Fruit fly (Drosophila melanogaster) whole organism, embryonic: ENCODE measurements around the gene CG13077.
A peak's percentile ranks its signal among the peaks of the same experiment; 100 is the strongest.

Source experiments
- Atf-2 ChIP-seq: fragments of 200-800 bp; sonication (Bioruptor generic); optimal IDR thresholded peaks from 2 replicates; lab custom pipeline; 2016; ENCODE audit warnings: missing biosample characterization, missing genetic modification characterization
- Atf6 ChIP-seq: fragments of 200-800 bp; sonication (Bioruptor generic); IDR thresholded peaks from 2 replicates; pipeline ENCODE4 v1.3.6; 2022; ENCODE audit warnings: missing biosample characterization, missing genetic modification characterization
- Bteb2 ChIP-seq: fragments of 200-800 bp; sonication (Bioruptor generic); optimal IDR thresholded peaks from 2 replicates; lab custom pipeline; 2016; ENCODE audit warnings: missing biosample characterization, missing genetic modification characterization
- CG10366 ChIP-seq: fragments of 200-800 bp; sonication (Bioruptor generic); IDR thresholded peaks from 2 replicates; pipeline ENCODE4 v1.3.6; 2022; ENCODE audit warnings: missing biosample characterization, missing genetic modification characterization
- CG11093 ChIP-seq: fragments of 200-800 bp; sonication (Bioruptor generic); IDR thresholded peaks from 3 replicates; pipeline ENCODE4 v1.3.6; 2022; ENCODE audit warnings: missing biosample characterization, missing genetic modification characterization
- CG16815 ChIP-seq: fragments of 200-800 bp; sonication (Bioruptor generic); optimal IDR thresholded peaks from 3 replicates; lab custom pipeline; 2017; ENCODE audit warnings: missing biosample characterization, mild to moderate bottlenecking, missing genetic modification characterization
- CG2678 ChIP-seq: fragments of 200-800 bp; sonication (Bioruptor generic); optimal IDR thresholded peaks from 3 replicates; lab custom pipeline; 2019; ENCODE audit warnings: missing biosample characterization, mild to moderate bottlenecking, missing genetic modification characterization, moderate library complexity
- CG31388 ChIP-seq: fragments of 200-800 bp; sonication (Bioruptor generic); optimal IDR thresholded peaks from 2 replicates; lab custom pipeline; 2016; ENCODE audit warnings: missing biosample characterization, missing genetic modification characterization
- CG31441 ChIP-seq: fragments of 200-800 bp; sonication (Bioruptor generic); IDR thresholded peaks from 2 replicates; pipeline ENCODE4 v1.3.6; 2022; ENCODE audit warnings: missing biosample characterization, missing genetic modification characterization
- CG34376 ChIP-seq: fragments of 200-800 bp; sonication (Bioruptor generic); optimal IDR thresholded peaks from 2 replicates; lab custom pipeline; 2018; ENCODE audit warnings: missing biosample characterization, mild to moderate bottlenecking, missing genetic modification characterization
- CG34422 ChIP-seq: fragments of 200-800 bp; sonication (Bioruptor generic); IDR thresholded peaks from 3 replicates; pipeline ENCODE4 v1.3.6; 2022; ENCODE audit warnings: missing biosample characterization, missing genetic modification characterization
- CG3847 ChIP-seq: fragments of 200-800 bp; sonication (Bioruptor generic); IDR thresholded peaks from 2 replicates; pipeline ENCODE4 v1.3.6; 2022; ENCODE audit warnings: missing biosample characterization, missing genetic modification characterization
- CG4854 ChIP-seq: fragments of 200-800 bp; sonication (Bioruptor generic); optimal IDR thresholded peaks from 2 replicates; lab custom pipeline; 2016; ENCODE audit warnings: missing biosample characterization, missing genetic modification characterization, inconsistent platforms
- CG6272 ChIP-seq: fragments of 200-800 bp; sonication (Bioruptor generic); IDR thresholded peaks from 2 replicates; pipeline ENCODE4 v1.3.6; 2022; ENCODE audit warnings: missing biosample characterization, missing genetic modification characterization
- CG6765 ChIP-seq: fragments of 200-800 bp; sonication (Bioruptor generic); optimal IDR thresholded peaks from 3 replicates; lab custom pipeline; 2017; ENCODE audit warnings: missing biosample characterization, mild to moderate bottlenecking, missing genetic modification characterization
- CG6791 ChIP-seq: fragments of 200-800 bp; sonication (Bioruptor generic); IDR thresholded peaks from 3 replicates; pipeline ENCODE4 v1.3.6; 2022; ENCODE audit warnings: missing biosample characterization, missing genetic modification characterization; ENCODE audit not compliant: partially characterized antibody
- CG6813 ChIP-seq: fragments of 200-800 bp; sonication (Bioruptor generic); optimal IDR thresholded peaks from 2 replicates; lab custom pipeline; 2017; ENCODE audit warnings: missing biosample characterization, missing genetic modification characterization, mild to moderate bottlenecking, moderate library complexity, missing genetic modification reagents
- CG6854 ChIP-seq: fragments of 200-800 bp; sonication (Bioruptor generic); optimal IDR thresholded peaks from 3 replicates; lab custom pipeline; 2017; ENCODE audit warnings: missing biosample characterization, mild to moderate bottlenecking, missing genetic modification characterization
- CG7987 ChIP-seq: fragments of 200-800 bp; sonication (Bioruptor generic); optimal IDR thresholded peaks from 2 replicates; lab custom pipeline; 2018; ENCODE audit warnings: missing biosample characterization, mild to moderate bottlenecking, missing genetic modification characterization, moderate library complexity
- CG9817 ChIP-seq: fragments of 200-800 bp; sonication (Bioruptor generic); optimal IDR thresholded peaks from 2 replicates; lab custom pipeline; 2018; ENCODE audit warnings: missing biosample characterization, mild to moderate bottlenecking, missing genetic modification characterization, moderate library complexity
- D ChIP-seq, 2 experiments: fragments of 200-800 bp in 1 of 2; fragments of >200 bp in 1 of 2; sonication (Bioruptor generic) in 1 of 2; optimal IDR thresholded peaks; 2 replicates in 1 of 2; 3 replicates in 1 of 2; lab custom pipeline; 2017; ENCODE audit warnings: mild to moderate bottlenecking in 1 of 2, missing biosample characterization in 1 of 2, missing genetic modification characterization in 1 of 2, missing genetic modification reagents in 1 of 2
- E2f2 ChIP-seq: fragments of 200-800 bp; sonication (Bioruptor generic); IDR thresholded peaks from 2 replicates; pipeline ENCODE4 v1.3.6; 2022; ENCODE audit warnings: missing biosample characterization, missing genetic modification characterization
- Hand ChIP-seq: fragments of 200-800 bp; sonication (Bioruptor generic); optimal IDR thresholded peaks from 2 replicates; lab custom pipeline; 2017; ENCODE audit warnings: mild to moderate bottlenecking, missing biosample characterization, missing genetic modification reagents, missing genetic modification characterization
- Mes4 ChIP-seq: fragments of 200-800 bp; sonication (Bioruptor generic); optimal IDR thresholded peaks from 2 replicates; lab custom pipeline; 2016; ENCODE audit warnings: missing biosample characterization, missing genetic modification characterization
- NC2α ChIP-seq: fragments of 200-800 bp; sonication (Bioruptor generic); optimal IDR thresholded peaks from 2 replicates; lab custom pipeline; 2016; ENCODE audit warnings: missing biosample characterization, missing genetic modification characterization
- NFAT ChIP-seq: fragments of 200-800 bp; sonication (Bioruptor generic); IDR thresholded peaks from 2 replicates; pipeline ENCODE4 v1.3.6; 2022; ENCODE audit warnings: missing biosample characterization, missing genetic modification characterization
- Pdp1 ChIP-seq, 2 experiments: fragments of 200-800 bp; sonication (Bioruptor generic); optimal IDR thresholded peaks; 3 replicates each; lab custom pipeline; 2016; ENCODE audit warnings: missing biosample characterization in 2 of 2, missing genetic modification characterization in 2 of 2, mild to moderate bottlenecking in 1 of 2, moderate library complexity in 1 of 2
- Vsx1 ChIP-seq: fragments of 200-800 bp; sonication (Bioruptor generic); optimal IDR thresholded peaks from 2 replicates; lab custom pipeline; 2017; ENCODE audit warnings: missing biosample characterization, mild to moderate bottlenecking, missing genetic modification characterization, missing genetic modification reagents
- chn ChIP-seq: fragments of 200-800 bp; sonication (Bioruptor generic); optimal IDR thresholded peaks from 2 replicates; lab custom pipeline; 2016; ENCODE audit warnings: missing biosample characterization, missing genetic modification characterization
- ci ChIP-seq: fragments of 200-800 bp; sonication (Bioruptor generic); IDR thresholded peaks from 3 replicates; pipeline ENCODE4 v1.3.6; 2022; ENCODE audit warnings: missing biosample characterization, missing genetic modification characterization
- crol ChIP-seq: fragments of 200-800 bp; sonication (Bioruptor generic); IDR thresholded peaks from 2 replicates; pipeline ENCODE4 v1.3.6; 2022; ENCODE audit warnings: missing biosample characterization, missing genetic modification characterization
- da ChIP-seq: fragments of 200-800 bp; sonication (Bioruptor generic); optimal IDR thresholded peaks from 2 replicates; lab custom pipeline; 2016; ENCODE audit warnings: missing biosample characterization, missing genetic modification characterization
- danr ChIP-seq: fragments of 200-800 bp; sonication (Bioruptor generic); IDR thresholded peaks from 2 replicates; pipeline ENCODE4 v1.3.6; 2022; ENCODE audit warnings: missing biosample characterization, missing genetic modification characterization
- dpn ChIP-seq, 2 experiments: fragments of 200-800 bp; sonication (Bioruptor generic); optimal IDR thresholded peaks; 3 replicates each; lab custom pipeline; 2016; ENCODE audit warnings: missing biosample characterization in 2 of 2, missing genetic modification characterization in 2 of 2
- ems ChIP-seq: fragments of 200-800 bp; sonication (Bioruptor generic); optimal IDR thresholded peaks from 3 replicates; lab custom pipeline; 2016; ENCODE audit warnings: missing biosample characterization, missing genetic modification characterization
- esg ChIP-seq: fragments of 200-800 bp; sonication (Bioruptor generic); conservative IDR thresholded peaks from 2 replicates; pipeline ENCODE4 v1.3.6; 2022; ENCODE audit warnings: missing biosample characterization, missing genetic modification characterization
- eve ChIP-seq, 2 experiments: fragments of >200 bp; optimal IDR thresholded peaks; 2 replicates each; lab custom pipeline; 2017; ENCODE audit warnings: missing biosample characterization in 2 of 2, missing genetic modification characterization in 2 of 2
- gcm2 ChIP-seq: fragments of 200-800 bp; sonication (Bioruptor generic); optimal IDR thresholded peaks from 2 replicates; lab custom pipeline; 2016; ENCODE audit warnings: missing biosample characterization, missing genetic modification characterization
- grau ChIP-seq: fragments of 200-800 bp; optimal IDR thresholded peaks from 3 replicates; lab custom pipeline; 2019; ENCODE audit warnings: missing biosample characterization, mild to moderate bottlenecking, missing genetic modification characterization, moderate library complexity
- jigr1 ChIP-seq: fragments of 200-800 bp; sonication (Bioruptor generic); IDR thresholded peaks from 3 replicates; pipeline ENCODE4 v1.3.6; 2022; ENCODE audit warnings: missing biosample characterization, missing genetic modification characterization
- ken ChIP-seq: fragments of 200-800 bp; sonication (Bioruptor generic); IDR thresholded peaks from 3 replicates; pipeline ENCODE4 v1.3.6; 2022; ENCODE audit warnings: missing biosample characterization, missing genetic modification characterization
- mld ChIP-seq: fragments of 200-800 bp; sonication (Bioruptor generic); IDR thresholded peaks from 3 replicates; pipeline ENCODE4 v1.3.6; 2022; ENCODE audit warnings: missing biosample characterization, missing genetic modification characterization; ENCODE audit not compliant: partially characterized antibody
- p53 ChIP-seq: fragments of 200-800 bp; sonication (Bioruptor generic); optimal IDR thresholded peaks from 2 replicates; lab custom pipeline; 2016; ENCODE audit warnings: missing biosample characterization, missing genetic modification characterization
- sc ChIP-seq, 3 experiments: fragments of >200 bp in 2 of 3; fragments of 200-800 bp in 1 of 3; sonication (Bioruptor generic) in 1 of 3; optimal IDR thresholded peaks; 2 replicates in 2 of 3; 3 replicates in 1 of 3; lab custom pipeline; 2017; ENCODE audit warnings: mild to moderate bottlenecking in 1 of 3, missing biosample characterization in 1 of 3, missing genetic modification characterization in 1 of 3, missing genetic modification reagents in 1 of 3
- sisA ChIP-seq: fragments of 200-800 bp; sonication (Bioruptor generic); IDR thresholded peaks from 2 replicates; pipeline ENCODE4 v1.3.6; 2022; ENCODE audit warnings: missing biosample characterization, missing genetic modification characterization
- sob ChIP-seq: fragments of 200-800 bp; sonication (Bioruptor generic); IDR thresholded peaks from 2 replicates; pipeline ENCODE4 v1.3.6; 2022; ENCODE audit warnings: missing biosample characterization, missing genetic modification characterization
- tll ChIP-seq, 2 experiments: fragments of 200-800 bp in 1 of 2; fragments of >200 bp in 1 of 2; sonication (Bioruptor generic) in 1 of 2; optimal IDR thresholded peaks; 2 replicates each; lab custom pipeline; 2017 to 2019; ENCODE audit warnings: missing biosample characterization in 2 of 2, missing genetic modification characterization in 2 of 2, mild to moderate bottlenecking in 1 of 2, moderate library complexity in 1 of 2
- trem ChIP-seq: fragments of 200-800 bp; optimal IDR thresholded peaks from 3 replicates; lab custom pipeline; 2019; ENCODE audit warnings: missing biosample characterization, mild to moderate bottlenecking, missing genetic modification characterization, moderate library complexity
- unpg ChIP-seq: fragments of 200-800 bp; sonication (Bioruptor generic); optimal IDR thresholded peaks from 3 replicates; lab custom pipeline; 2018; ENCODE audit warnings: missing biosample characterization, mild to moderate bottlenecking, missing genetic modification characterization, moderate library complexity
- yki ChIP-seq: fragments of >200 bp; optimal IDR thresholded peaks from 3 replicates; lab custom pipeline; 2018

The CG13077 gene

DNA sequence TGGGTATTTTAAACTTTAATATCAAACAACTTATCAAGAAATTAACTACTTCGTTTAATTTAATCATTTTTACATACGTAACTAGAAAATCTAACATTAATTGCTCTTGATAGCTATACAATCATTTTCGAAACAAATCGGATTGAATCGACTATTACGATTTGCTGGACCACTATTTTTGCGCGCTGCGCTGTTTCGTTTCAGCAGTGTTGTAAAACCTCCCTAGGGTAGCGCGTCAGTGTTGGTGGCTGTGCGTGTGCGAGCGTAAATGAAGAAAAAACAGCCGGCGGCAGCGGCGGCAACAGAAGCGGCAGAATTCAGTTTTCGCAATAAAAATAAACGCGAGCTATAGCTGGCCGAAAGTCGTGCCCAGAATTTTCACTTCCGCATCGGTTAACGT is 32.4 kb upstream of the CG13077 start, which contains the start of gene CG33116 (continued):
- TF ChIP-seq esg (no peak), Pdp1 (GFP tag; optimal IDR thresholded peaks at IDR 0.05; lab: Kevin White, UChicago) (peak; percentile 77 to 80), ken (peak; percentile 84), sc (optimal IDR thresholded peaks at IDR 0.05; lab: Kevin White, UChicago) (no peak), sc (GFP tag; optimal IDR thresholded peaks at IDR 0.05; lab: Kevin White, UChicago) (peak; percentile 55), grau (peak; percentile 81), chn (GFP tag; lab: Kevin White, UChicago) (peak; percentile 90), CG11093 (peak; percentile 20; the same call in 1 of the 3 replicates), D (optimal IDR thresholded peaks at IDR 0.05; lab: Kevin White, UChicago) (no peak), D (GFP tag; optimal IDR thresholded peaks at IDR 0.05; lab: Kevin White, UChicago) (peak; percentile 63), CG7987 (GFP tag; lab: Kevin White, UChicago) (peak; percentile 73), NFAT (peak; percentile 83), CG6791 (peak; percentile 42; the same call in 1 of the 3 replicates), CG4854 (peak; percentile 70), CG2678 (peak; percentile 86), Mes4 (GFP tag; lab: Kevin White, UChicago) (peak; percentile 53), CG3847 (GFP tag; lab: Robert Waterston, UW) (peak; percentile 83), CG6765 (GFP tag; lab: Kevin White, UChicago) (peak; percentile 71), CG9817 (peak; percentile 65), unpg (GFP tag; lab: Kevin White, UChicago) (peak; percentile 80), CG6813 (GFP tag; lab: Kevin White, UChicago) (peak; percentile 72), sob (GFP tag; lab: Robert Waterston, UW) (peak; percentile 89), NC2α (peak; percentile 76), tll (GFP tag; optimal IDR thresholded peaks at IDR 0.05; lab: Kevin White, UChicago) (no peak), sisA (GFP tag; lab: Robert Waterston, UW) (peak; percentile 63), CG34422 (GFP tag; lab: Robert Waterston, UW) (peak; percentile 95; the same call in 2 of the 3 replicates), CG6854 (GFP tag; lab: Kevin White, UChicago) (peak; percentile 41), ci (GFP tag; lab: Robert Waterston, UW) (peak; percentile 92), CG10366 (peak; percentile 70), CG16815 (peak; percentile 61), CG31388 (GFP tag; lab: Kevin White, UChicago) (no peak), gcm2 (GFP tag; lab: Kevin White, UChicago) (peak; percentile 54), jigr1 (GFP tag; lab: Robert Waterston, UW) (no peak), Atf-2 (GFP tag; lab: Kevin White, UChicago) (peak; percentile 65), Hand (GFP tag; lab: Kevin White, UChicago) (peak; percentile 20), crol (GFP tag; lab: Robert Waterston, UW) (no peak), dpn (GFP tag; optimal IDR thresholded peaks at IDR 0.05; lab: Kevin White, UChicago) (peak; percentile 86 to 87), eve (GFP tag; optimal IDR thresholded peaks at IDR 0.05; lab: Kevin White, UChicago) (no peak), yki (lab: Kevin White, UChicago) (no peak), CG6272 (GFP tag; lab: Robert Waterston, UW) (peak; percentile 30; the same call in 1 of the 2 replicates), ems (peak; percentile 83), CG31441 (peak; percentile 85), trem (tag; lab: Kevin White, UChicago) (peak; percentile 83), Atf6 (GFP tag; lab: Robert Waterston, UW) (peak; percentile 83), E2f2 (GFP tag; lab: Robert Waterston, UW) (peak; percentile 66), Bteb2 (GFP tag; lab: Kevin White, UChicago) (peak; percentile 79), danr (GFP tag; lab: Robert Waterston, UW) (peak; percentile 31; the same call in 1 of the 2 replicates), Vsx1 (GFP tag; lab: Kevin White, UChicago) (peak; percentile 38), CG34376 (peak; percentile 61), mld (GFP tag; lab: Robert Waterston, UW) (no peak), p53 (peak; percentile 61), da (peak; percentile 70)
